Fruit fly (Drosophila melanogaster): Measurements from ENCODE around the gene Arl2.

Arl2 gene

dm6 chr3R:8333768-8334470 lies 7.0 kb upstream of the Arl2 start, which contains the start of gene Poxm (continued):
- peak; percentile 80 for TF ChIP-seq Mad (GFP tag; optimal IDR thresholded peaks at IDR 0.05)
- peak; percentile 79 for TF ChIP-seq ase (GFP tag; IDR thresholded peaks at IDR 0.05)
- TF ChIP-seq Bgb (GFP tag; IDR thresholded peaks at IDR 0.05; ENCODE audit: partially characterized antibody), result no peak
- 0 out of 3 replicates have a peak, but pooled peaks have one; percentile 10 for TF ChIP-seq CG2199 (GFP tag; IDR thresholded peaks at IDR 0.05)
- no peak for TF ChIP-seq ash1 (GFP tag; optimal IDR thresholded peaks at IDR 0.05)
- TF ChIP-seq CG10209 (GFP tag; optimal IDR thresholded peaks at IDR 0.05), result peak; percentile 91
- TF ChIP-seq odd (GFP tag; optimal IDR thresholded peaks at IDR 0.05), result peak; percentile 81
- TF ChIP-seq Six4 (GFP tag; optimal IDR thresholded peaks at IDR 0.05), result peak; percentile 88
- peak; percentile 3 for TF ChIP-seq disco-r (GFP tag; optimal IDR thresholded peaks at IDR 0.05)
- TF ChIP-seq CG34422 (GFP tag; IDR thresholded peaks at IDR 0.05), result peak; percentile 89
- peak; percentile 83 for TF ChIP-seq CG6272 (GFP tag; IDR thresholded peaks at IDR 0.05)
- TF ChIP-seq NfI (GFP tag; optimal IDR thresholded peaks at IDR 0.05), result peak; percentile 88
- TF ChIP-seq CG14050 (GFP tag; IDR thresholded peaks at IDR 0.05), result peak; percentile 69
- TF ChIP-seq CG4820 (GFP tag; optimal IDR thresholded peaks at IDR 0.05), result peak; percentile 94
- TF ChIP-seq tna (GFP tag; IDR thresholded peaks at IDR 0.05; ENCODE audit: partially characterized antibody), result no peak
- TF ChIP-seq Hsf (GFP tag; optimal IDR thresholded peaks at IDR 0.05), result peak; percentile 82
- peak; percentile 92 for TF ChIP-seq CG12659 (GFP tag; optimal IDR thresholded peaks at IDR 0.05)
- no peak for TF ChIP-seq pfk (GFP tag; optimal IDR thresholded peaks at IDR 0.05)
- TF ChIP-seq Doc3 (GFP tag; IDR thresholded peaks at IDR 0.05; ENCODE audit: partially characterized antibody), result no peak
- peak; percentile 21 for TF ChIP-seq CG33213 (GFP tag; optimal IDR thresholded peaks at IDR 0.05)
- TF ChIP-seq wdn (GFP tag; IDR thresholded peaks at IDR 0.05), result peak; percentile 47; the same call in 1 of the 2 replicates
- peak; percentile 97 for TF ChIP-seq CG7839 (tag; optimal IDR thresholded peaks at IDR 0.05)
- TF ChIP-seq CG31224 (GFP tag; IDR thresholded peaks at IDR 0.05), result peak; percentile 79
- TF ChIP-seq aop (GFP tag; IDR thresholded peaks at IDR 0.05), result no peak
- TF ChIP-seq CG34224 (GFP tag; IDR thresholded peaks at IDR 0.05; ENCODE audit: partially characterized antibody), result 0 out of 3 replicates have a peak, but pooled peaks have one; percentile 27
- no peak for TF ChIP-seq Neu2 (GFP tag; optimal IDR thresholded peaks at IDR 0.05; ENCODE audit: borderline replicate concordance)
- peak; percentile 87 for TF ChIP-seq CG12104 (GFP tag; optimal IDR thresholded peaks at IDR 0.05)
- no peak for TF ChIP-seq repo (GFP tag; optimal IDR thresholded peaks at IDR 0.05)
- TF ChIP-seq CG8944 (GFP tag; optimal IDR thresholded peaks at IDR 0.05), result peak; percentile 40
- TF ChIP-seq CG8281 (tag; optimal IDR thresholded peaks at IDR 0.05), result peak; percentile 75
- peak; percentile 78 for TF ChIP-seq CG12155 (GFP tag; optimal IDR thresholded peaks at IDR 0.05)
- TF ChIP-seq CG30431 (GFP tag; optimal IDR thresholded peaks at IDR 0.05), result peak; percentile 90
- TF ChIP-seq eyg (GFP tag; optimal IDR thresholded peaks at IDR 0.05), result peak; percentile 14
- no peak for TF ChIP-seq CG9876 (GFP tag; optimal IDR thresholded peaks at IDR 0.05)
- TF ChIP-seq CG4328 (GFP tag; optimal IDR thresholded peaks at IDR 0.05), result peak; percentile 86
- peak; percentile 79 for TF ChIP-seq Atf6 (GFP tag; IDR thresholded peaks at IDR 0.05)
- TF ChIP-seq pho (GFP tag; optimal IDR thresholded peaks at IDR 0.05), result peak; percentile 16
- peak; percentile 83; the same call in 2 of the 3 replicates for TF ChIP-seq CG11695 (GFP tag; IDR thresholded peaks at IDR 0.05)
- no peak for TF ChIP-seq tll (GFP tag; optimal IDR thresholded peaks at IDR 0.05)
- TF ChIP-seq HLH4C (GFP tag; IDR thresholded peaks at IDR 0.05; ENCODE audit: partially characterized antibody), result no peak
- TF ChIP-seq psq (GFP tag; optimal IDR thresholded peaks at IDR 0.05), result peak; percentile 71
- TF ChIP-seq CG3838 (GFP tag; optimal IDR thresholded peaks at IDR 0.05), result peak; percentile 3
- 0 out of 3 replicates have a peak, but pooled peaks have one; percentile 51 for TF ChIP-seq CG2889 (GFP tag; IDR thresholded peaks at IDR 0.05)
- peak; percentile 81 for TF ChIP-seq dan (GFP tag; IDR thresholded peaks at IDR 0.05)
- TF ChIP-seq CG1529 (GFP tag; optimal IDR thresholded peaks at IDR 0.05), result peak; percentile 90
- no peak for TF ChIP-seq Hr39 (optimal IDR thresholded peaks at IDR 0.05)
- no peak for TF ChIP-seq zen2 (GFP tag; IDR thresholded peaks at IDR 0.05; ENCODE audit: partially characterized antibody)
- no peak for TF ChIP-seq otp (GFP tag; IDR thresholded peaks at IDR 0.05)
- peak; percentile 87 for TF ChIP-seq CG10959 (GFP tag; IDR thresholded peaks at IDR 0.05)
- peak; percentile 99 for TF ChIP-seq cg (GFP tag; optimal IDR thresholded peaks at IDR 0.05)

All from whole organism, embryonic.